Fruit fly (Drosophila melanogaster): ENCODE results near the gene Agpat2.

Agpat2 gene

dm6 chr2L:8473448-8473847 is 9.7 kb upstream of the Agpat2 start:
- TF ChIP-seq Crg-1 (GFP tag; optimal IDR thresholded peaks at IDR 0.05) (no peak), kay (GFP tag; ENCODE audit: borderline replicate concordance) (no peak), CG33017 (tag; optimal IDR thresholded peaks at IDR 0.05) (no peak), tj (GFP tag; optimal IDR thresholded peaks at IDR 0.05) (no peak), cic (GFP tag; optimal IDR thresholded peaks at IDR 0.05) (no peak), Hr96 (GFP tag; optimal IDR thresholded peaks at IDR 0.05) (no peak), bab1 (GFP tag; optimal IDR thresholded peaks at IDR 0.05) (no peak), Mnt (GFP tag; optimal IDR thresholded peaks at IDR 0.05) (no peak), toe (GFP tag; optimal IDR thresholded peaks at IDR 0.05) (no peak), Clk (GFP tag; optimal IDR thresholded peaks at IDR 0.05) (no peak), CG11617 (GFP tag; optimal IDR thresholded peaks at IDR 0.05) (no peak), CG7101 (tag; optimal IDR thresholded peaks at IDR 0.05) (no peak), cnc (optimal IDR thresholded peaks at IDR 0.05) (no peak), CG7045 (GFP tag; optimal IDR thresholded peaks at IDR 0.05) (no peak), CG1620 (GFP tag; optimal IDR thresholded peaks at IDR 0.05) (no peak), pad (GFP tag; optimal IDR thresholded peaks at IDR 0.05) (no peak), CG5204 (GFP tag; optimal IDR thresholded peaks at IDR 0.05) (no peak), CG12768 (GFP tag; optimal IDR thresholded peaks at IDR 0.05) (no peak), ovo (GFP tag; optimal IDR thresholded peaks at IDR 0.05) (no peak)

dm6 chr2L:8471667-8472066 is 7.9 kb upstream of the Agpat2 start:
- no peak for TF ChIP-seq toe (GFP tag; optimal IDR thresholded peaks at IDR 0.05)
- TF ChIP-seq Clk (GFP tag; optimal IDR thresholded peaks at IDR 0.05), result no peak
- peak; percentile 20 for TF ChIP-seq kay (GFP tag; ENCODE audit: borderline replicate concordance)
- TF ChIP-seq cic (GFP tag; optimal IDR thresholded peaks at IDR 0.05), result no peak

dm6 chr2L:8468929-8469681 is 5.3 kb upstream of the Agpat2 start:
- TF ChIP-seq CG7045 (GFP tag; optimal IDR thresholded peaks at IDR 0.05) (no peak), CG5204 (GFP tag; optimal IDR thresholded peaks at IDR 0.05) (no peak), CG14711 (tag; optimal IDR thresholded peaks at IDR 0.05) (no peak), CG7101 (tag; optimal IDR thresholded peaks at IDR 0.05) (no peak), cnc (optimal IDR thresholded peaks at IDR 0.05) (no peak), kay (GFP tag; ENCODE audit: borderline replicate concordance) (no peak), bab1 (GFP tag; optimal IDR thresholded peaks at IDR 0.05) (no peak), cic (GFP tag; optimal IDR thresholded peaks at IDR 0.05) (no peak), CG12768 (GFP tag; optimal IDR thresholded peaks at IDR 0.05) (no peak), CG11617 (GFP tag; optimal IDR thresholded peaks at IDR 0.05) (no peak), Clk (GFP tag; optimal IDR thresholded peaks at IDR 0.05) (no peak), Mnt (GFP tag; optimal IDR thresholded peaks at IDR 0.05) (no peak), Hr96 (GFP tag; optimal IDR thresholded peaks at IDR 0.05) (no peak)

- TF ChIP-seq cic (GFP tag; optimal IDR thresholded peaks at IDR 0.05) (no peak), toe (GFP tag; optimal IDR thresholded peaks at IDR 0.05) (no peak), Mnt (GFP tag; optimal IDR thresholded peaks at IDR 0.05) (no peak), CG33017 (tag; optimal IDR thresholded peaks at IDR 0.05) (no peak), CG7101 (tag; optimal IDR thresholded peaks at IDR 0.05) (no peak), CG12768 (GFP tag; optimal IDR thresholded peaks at IDR 0.05) (no peak)
Observed at dm6 chr2L:8466643-8467042, 2.8 kb upstream of the Agpat2 start, which contains the start of gene dachs. dachs (plus strand) TSS chr2L:8466817.

- TF ChIP-seq CG5204 (GFP tag; optimal IDR thresholded peaks at IDR 0.05) (no peak), cic (GFP tag; optimal IDR thresholded peaks at IDR 0.05) (peak; percentile 49), CG14711 (tag; optimal IDR thresholded peaks at IDR 0.05) (peak; percentile 56), pad (GFP tag; optimal IDR thresholded peaks at IDR 0.05) (peak; percentile 37), Crg-1 (GFP tag; optimal IDR thresholded peaks at IDR 0.05) (no peak), Mnt (GFP tag; optimal IDR thresholded peaks at IDR 0.05) (peak; percentile 21), CG7101 (tag; optimal IDR thresholded peaks at IDR 0.05) (peak; percentile 64), CG11617 (GFP tag; optimal IDR thresholded peaks at IDR 0.05) (peak; percentile 71), kay (GFP tag; ENCODE audit: borderline replicate concordance) (peak; percentile 93), CG33017 (tag; optimal IDR thresholded peaks at IDR 0.05) (peak; percentile 58), cnc (optimal IDR thresholded peaks at IDR 0.05) (no peak), bab1 (GFP tag; optimal IDR thresholded peaks at IDR 0.05) (peak; percentile 75), Hr96 (GFP tag; optimal IDR thresholded peaks at IDR 0.05) (peak; percentile 68), tj (GFP tag; optimal IDR thresholded peaks at IDR 0.05) (peak; percentile 29), Clk (GFP tag; optimal IDR thresholded peaks at IDR 0.05) (peak; percentile 38), CG1620 (GFP tag; optimal IDR thresholded peaks at IDR 0.05) (peak; percentile 41), CG12768 (GFP tag; optimal IDR thresholded peaks at IDR 0.05) (peak; percentile 67), toe (GFP tag; optimal IDR thresholded peaks at IDR 0.05) (peak; percentile 76), ovo (GFP tag; optimal IDR thresholded peaks at IDR 0.05) (no peak), CG7045 (GFP tag; optimal IDR thresholded peaks at IDR 0.05) (peak; percentile 76)
Observed at dm6 chr2L:8464107-8464582, 351 bp upstream of the Agpat2 start, which contains the start of gene prg. prg (plus strand) TSS chr2L:8464488.

dm6 chr2L:8461782-8462453 is 1.9 kb downstream of the Agpat2 start:
- TF ChIP-seq CG7101 (tag; optimal IDR thresholded peaks at IDR 0.05), result peak; percentile 18
- TF ChIP-seq Mnt (GFP tag; optimal IDR thresholded peaks at IDR 0.05), result peak; percentile 32
- no peak for TF ChIP-seq Hr96 (GFP tag; optimal IDR thresholded peaks at IDR 0.05)
- TF ChIP-seq Clk (GFP tag; optimal IDR thresholded peaks at IDR 0.05), result no peak
- TF ChIP-seq CG5204 (GFP tag; optimal IDR thresholded peaks at IDR 0.05), result no peak
- peak; percentile 4 for TF ChIP-seq CG11617 (GFP tag; optimal IDR thresholded peaks at IDR 0.05)
